Fruit fly (Drosophila melanogaster) Kc167 (cell line): ENCODE results near the gene CecA2.

Source experiments
- h ChIP-seq: fragments of >200 bp; optimal IDR thresholded peaks from 3 replicates; lab custom pipeline; 2018; ENCODE audit warnings: missing external identifiers
- psq ChIP-seq: fragments of >200 bp; optimal IDR thresholded peaks from 2 replicates; lab custom pipeline; 2017; ENCODE audit warnings: missing external identifiers

DNA sequence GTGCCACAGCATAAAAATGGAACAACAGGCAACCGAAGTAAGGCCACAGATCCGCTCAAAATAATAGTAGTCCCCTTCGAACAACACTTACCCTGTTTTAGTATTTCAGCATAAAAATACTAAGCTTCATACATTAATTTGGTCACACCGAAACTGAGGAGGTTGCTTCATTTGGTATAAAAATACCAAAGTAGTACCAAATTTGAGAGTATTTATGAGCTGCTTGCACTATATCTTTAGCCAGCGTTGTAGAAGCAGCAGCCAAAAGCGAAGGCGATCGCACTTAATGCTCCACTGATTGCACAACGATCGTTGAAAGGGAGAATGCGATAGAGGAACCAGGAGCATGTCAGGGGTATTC is 47.0 kb downstream of the CecA2 start:
- TF ChIP-seq psq (lab: Kevin White, UChicago) (no peak), h (lab: Kevin White, UChicago) (no peak)
